Fruit fly (Drosophila melanogaster): ENCODE results near the gene robl22E.

DNA sequence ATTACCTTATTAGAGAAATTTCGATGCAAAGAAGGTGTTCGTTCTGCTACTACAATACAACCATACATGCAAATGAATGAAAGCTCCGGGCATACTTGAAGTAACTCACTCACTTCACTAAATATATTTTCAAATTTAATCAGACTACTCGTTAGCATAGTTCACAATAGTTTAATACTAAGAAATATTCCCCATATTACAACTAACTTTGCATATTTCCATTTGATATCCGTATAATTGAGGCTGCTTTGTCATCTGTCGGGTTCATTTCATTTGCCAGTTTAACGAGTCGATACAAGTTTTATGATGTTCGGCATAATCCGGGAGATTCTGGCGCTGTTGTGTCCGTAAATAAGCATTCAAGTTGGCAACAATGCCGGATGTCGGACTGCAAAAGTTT lies at the start of gene robl22E:
- TF ChIP-seq Blimp-1 (GFP tag; optimal IDR thresholded peaks at IDR 0.05) (no peak), CG15336 (GFP tag; IDR thresholded peaks at IDR 0.05) (no peak), salr (GFP tag; optimal IDR thresholded peaks at IDR 0.05) (no peak), ss (GFP tag; optimal IDR thresholded peaks at IDR 0.05) (no peak), CG6808 (GFP tag; optimal IDR thresholded peaks at IDR 0.05) (no peak), lz (GFP tag; optimal IDR thresholded peaks at IDR 0.05) (no peak), CG34406 (GFP tag; optimal IDR thresholded peaks at IDR 0.05) (no peak), esn (GFP tag; optimal IDR thresholded peaks at IDR 0.05) (no peak), CG6276 (GFP tag; optimal IDR thresholded peaks at IDR 0.05) (no peak), CG8119 (GFP tag; IDR thresholded peaks at IDR 0.05) (no peak), CG10631 (GFP tag; optimal IDR thresholded peaks at IDR 0.05) (no peak), fkh (GFP tag; optimal IDR thresholded peaks at IDR 0.05) (no peak), topi (GFP tag; optimal IDR thresholded peaks at IDR 0.05) (no peak), cyc (GFP tag; optimal IDR thresholded peaks at IDR 0.05) (no peak)

All from whole organism, prepupa.